Worm (Caenorhabditis elegans) whole organism, L3 larva: Measurements from ENCODE around the gene ZK370.6.
A peak's percentile ranks its signal among the peaks of the same experiment; 100 is the strongest.

Experiments used
- R02D3.7 ChIP-seq: fragments of 150-350 bp; optimal IDR thresholded peaks from 2 replicates; lab custom pipeline; 2014; ENCODE audit warnings: missing biosample characterization, missing genetic modification characterization
- ZK546.5 ChIP-seq: sonication (generic microtip); optimal IDR thresholded peaks from 2 replicates; lab custom pipeline; 2017; ENCODE audit warnings: missing biosample characterization, missing genetic modification characterization
- ama-1 ChIP-seq: fragments of 150-350 bp; optimal IDR thresholded peaks from 2 replicates; lab custom pipeline; 2018
- ceh-16 ChIP-seq: sonication (generic microtip); optimal IDR thresholded peaks from 2 replicates; lab custom pipeline; 2017; ENCODE audit warnings: missing biosample characterization, missing genetic modification characterization
- ceh-28 ChIP-seq: fragments of 150-350 bp; optimal IDR thresholded peaks from 2 replicates; lab custom pipeline; 2014; ENCODE audit warnings: missing biosample characterization, missing genetic modification reagents, missing genetic modification characterization
- daf-12 ChIP-seq: fragments of 150-350 bp; optimal IDR thresholded peaks from 2 replicates; lab custom pipeline; 2014; ENCODE audit warnings: missing biosample characterization, missing genetic modification reagents, missing genetic modification characterization
- egl-5 ChIP-seq: fragments of 150-350 bp; optimal IDR thresholded peaks from 2 replicates; lab custom pipeline; 2017; ENCODE audit warnings: missing biosample characterization, missing genetic modification reagents, missing genetic modification characterization, inconsistent platforms
- elt-1 ChIP-seq: fragments of 150-350 bp; optimal IDR thresholded peaks from 2 replicates; lab custom pipeline; 2014; ENCODE audit warnings: missing biosample characterization, missing genetic modification characterization
- elt-2 ChIP-seq: sonication (generic microtip); optimal IDR thresholded peaks from 2 replicates; lab custom pipeline; 2016; ENCODE audit warnings: missing genetic modification reagents, mild to moderate bottlenecking, missing genetic modification characterization, missing compliant biosample characterization
- fkh-10 ChIP-seq: sonication (generic microtip); optimal IDR thresholded peaks from 2 replicates; lab custom pipeline; 2017; ENCODE audit warnings: missing biosample characterization, missing genetic modification reagents, missing genetic modification characterization
- hmg-11 ChIP-seq: sonication (generic microtip); optimal IDR thresholded peaks from 2 replicates; lab custom pipeline; 2016; ENCODE audit warnings: missing genetic modification characterization, missing compliant biosample characterization
- lin-15B ChIP-seq: fragments of 150-350 bp; optimal IDR thresholded peaks from 2 replicates; lab custom pipeline; 2014; ENCODE audit warnings: missing biosample characterization, missing genetic modification characterization
- lin-39 ChIP-seq: fragments of 150-350 bp; optimal IDR thresholded peaks from 2 replicates; lab custom pipeline; 2018; ENCODE audit warnings: missing biosample characterization, missing genetic modification reagents, missing genetic modification characterization
- lsy-12 ChIP-seq: sonication (generic microtip); optimal IDR thresholded peaks from 2 replicates; lab custom pipeline; 2016; ENCODE audit warnings: mild to moderate bottlenecking, missing genetic modification characterization, missing compliant biosample characterization
- mdl-1 ChIP-seq: fragments of 150-350 bp; optimal IDR thresholded peaks from 2 replicates; lab custom pipeline; 2014; ENCODE audit warnings: missing biosample characterization, missing genetic modification characterization
- mml-1 ChIP-seq: fragments of 150-350 bp; sonication (generic microtip); optimal IDR thresholded peaks from 3 replicates; lab custom pipeline; 2014; ENCODE audit warnings: missing biosample characterization, missing genetic modification characterization
- nfya-1 ChIP-seq: sonication (generic microtip); optimal IDR thresholded peaks from 2 replicates; lab custom pipeline; 2017; ENCODE audit warnings: missing genetic modification characterization, mild to moderate bottlenecking, missing compliant biosample characterization, antibody characterized with exemption, moderate library complexity; ENCODE audit not compliant: insufficient read depth
- nhr-11 ChIP-seq: fragments of 150-350 bp; optimal IDR thresholded peaks from 2 replicates; lab custom pipeline; 2014; ENCODE audit warnings: missing biosample characterization, missing genetic modification characterization
- nhr-12 ChIP-seq: fragments of 150-350 bp; optimal IDR thresholded peaks from 2 replicates; lab custom pipeline; 2014; ENCODE audit warnings: missing biosample characterization, missing genetic modification characterization
- nhr-23 ChIP-seq: fragments of 150-350 bp; optimal IDR thresholded peaks from 2 replicates; lab custom pipeline; 2014; ENCODE audit warnings: missing biosample characterization, missing genetic modification reagents, missing genetic modification characterization
- nhr-237 ChIP-seq: fragments of 150-350 bp; optimal IDR thresholded peaks from 2 replicates; lab custom pipeline; 2014; ENCODE audit warnings: missing biosample characterization, missing genetic modification characterization
- nhr-25 ChIP-seq: sonication (generic microtip); optimal IDR thresholded peaks from 2 replicates; lab custom pipeline; 2017; ENCODE audit warnings: missing biosample characterization, missing genetic modification characterization
- nhr-28 ChIP-seq: fragments of 150-350 bp; optimal IDR thresholded peaks from 2 replicates; lab custom pipeline; 2014; ENCODE audit warnings: missing biosample characterization, missing genetic modification characterization
- nhr-43 ChIP-seq: sonication (generic microtip); optimal IDR thresholded peaks from 2 replicates; lab custom pipeline; 2016; ENCODE audit warnings: mild to moderate bottlenecking, missing genetic modification characterization, missing compliant biosample characterization; ENCODE audit not compliant: poor library complexity, severe bottlenecking
- nhr-67 ChIP-seq: fragments of 150-350 bp; optimal IDR thresholded peaks from 2 replicates; lab custom pipeline; 2014; ENCODE audit warnings: missing biosample characterization, missing genetic modification characterization
- pha-4 ChIP-seq: fragments of 150-350 bp; optimal IDR thresholded peaks from 2 replicates; lab custom pipeline; 2014; ENCODE audit warnings: missing biosample characterization, missing genetic modification reagents, missing genetic modification characterization
- sea-2 ChIP-seq: fragments of 150-350 bp; sonication (generic microtip); optimal IDR thresholded peaks from 4 replicates; lab custom pipeline; 2014; ENCODE audit warnings: missing biosample characterization, missing genetic modification reagents, missing genetic modification characterization
- skn-1 ChIP-seq: fragments of 150-350 bp; optimal IDR thresholded peaks from 2 replicates; lab custom pipeline; 2014; ENCODE audit warnings: missing biosample characterization, missing genetic modification characterization
- snpc-4 ChIP-seq: fragments of 150-350 bp; optimal IDR thresholded peaks from 2 replicates; lab custom pipeline; 2014; ENCODE audit warnings: missing biosample characterization, missing genetic modification characterization
- tbx-2 ChIP-seq: sonication (generic microtip); optimal IDR thresholded peaks from 2 replicates; lab custom pipeline; 2016; ENCODE audit warnings: mild to moderate bottlenecking, missing genetic modification characterization, missing compliant biosample characterization
- unc-39 ChIP-seq: sonication (generic microtip); optimal IDR thresholded peaks from 4 replicates; lab custom pipeline; 2017; ENCODE audit warnings: missing biosample characterization, missing genetic modification characterization
- unc-62 ChIP-seq: fragments of 150-350 bp; sonication (generic microtip); optimal IDR thresholded peaks from 4 replicates; lab custom pipeline; 2014; ENCODE audit warnings: missing biosample characterization, missing genetic modification reagents, missing genetic modification characterization
- zag-1 ChIP-seq: fragments of 150-350 bp; optimal IDR thresholded peaks from 2 replicates; lab custom pipeline; 2014; ENCODE audit warnings: missing biosample characterization, missing genetic modification characterization
- ztf-11 ChIP-seq: fragments of 150-350 bp; optimal IDR thresholded peaks from 2 replicates; lab custom pipeline; 2014; ENCODE audit warnings: missing biosample characterization, missing genetic modification characterization
- ztf-4 ChIP-seq: fragments of 150-350 bp; optimal IDR thresholded peaks from 2 replicates; lab custom pipeline; 2014; ENCODE audit warnings: missing biosample characterization, missing genetic modification characterization

The ZK370.6 gene

DNA sequence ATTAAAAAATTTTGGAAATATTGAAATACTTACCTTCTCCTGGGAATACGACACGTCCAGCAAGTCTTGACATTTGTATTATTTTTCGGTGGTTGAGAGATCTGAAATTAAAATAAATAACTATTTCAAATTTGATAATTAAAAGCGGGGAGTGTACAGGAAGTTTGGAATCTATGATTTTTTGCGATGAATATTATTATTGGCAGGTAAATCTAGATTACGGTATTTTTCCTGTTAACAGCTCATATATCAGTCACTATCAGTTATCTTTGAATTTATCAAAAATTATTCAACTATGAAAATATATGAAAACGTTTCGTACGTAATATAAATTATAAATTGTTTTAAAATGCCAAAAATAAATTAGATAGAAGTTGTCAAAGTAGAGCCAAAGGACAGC, 27.6 kb downstream of the ZK370.6 start, which contains the start of gene B0303.14:
TSS of gene B0303.14 (minus strand) at position 101 of the 400 bp plus-strand sequence.
- TF ChIP-seq nhr-11 (tag; lab: Kevin White, UChicago) (no peak), lin-39 (tag; lab: Kevin White, UChicago) (no peak), lsy-12 (no peak), nfya-1 (tag; lab: Kevin White, UChicago) (no peak), unc-39 (tag; lab: Kevin White, UChicago) (no peak), zag-1 (tag; lab: Kevin White, UChicago) (no peak), sea-2 (no peak), nhr-23 (tag; lab: Kevin White, UChicago) (no peak), daf-12 (tag; lab: Kevin White, UChicago) (no peak)

DNA sequence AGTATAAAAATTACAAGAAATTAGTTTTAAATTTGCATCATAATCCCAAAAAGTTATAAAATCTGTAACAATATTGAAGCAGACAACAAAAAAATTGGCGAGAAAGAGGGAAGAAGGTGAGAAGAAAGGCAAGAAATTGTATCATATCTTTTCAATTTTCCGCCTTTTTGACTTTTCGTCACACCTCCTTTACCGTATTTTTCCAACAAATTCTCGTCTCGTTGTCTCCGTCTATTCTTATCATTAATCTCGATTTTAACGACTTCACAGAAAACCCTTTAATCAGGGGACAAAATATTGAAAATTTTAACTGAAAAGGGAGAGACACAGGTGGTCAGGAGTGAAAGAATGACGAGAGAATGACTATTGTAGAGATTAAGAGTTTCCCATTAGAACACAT, 30.7 kb downstream of the ZK370.6 start:
- TF ChIP-seq ztf-11 (tag; lab: Kevin White, UChicago) (no peak), nhr-11 (tag; lab: Kevin White, UChicago) (no peak), sea-2 (no peak)
- TF ChIP-seq, all 47 proteins: peak for 0

DNA sequence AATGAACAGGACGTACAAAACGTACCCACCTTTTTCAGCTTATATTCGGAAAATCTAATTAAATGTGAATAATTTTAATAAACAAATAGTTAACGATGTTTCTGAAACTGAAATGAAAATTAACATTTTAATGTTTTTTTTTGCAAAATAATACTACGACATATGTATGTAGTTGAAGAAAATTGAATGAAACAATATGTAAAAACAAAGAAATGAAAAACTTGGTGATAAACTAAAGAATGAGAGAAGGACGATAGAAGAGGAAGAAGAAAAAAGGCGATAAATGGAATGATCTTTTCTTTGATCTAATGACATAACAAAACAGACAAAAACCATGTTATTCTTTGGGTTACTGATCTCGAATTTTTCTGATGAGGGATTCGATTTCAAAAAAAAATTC, 33.3 kb downstream of the ZK370.6 start, which contains the start of gene B0303.11:
TSS of gene B0303.11 (minus strand) at position 101 of the 400 bp plus-strand sequence.
- TF ChIP-seq nhr-28 (tag; lab: Kevin White, UChicago) (no peak), nhr-11 (tag; lab: Kevin White, UChicago) (no peak), daf-12 (tag; lab: Kevin White, UChicago) (no peak), ztf-4 (tag; lab: Kevin White, UChicago) (no peak), skn-1 (tag; lab: Kevin White, UChicago) (no peak), ZK546.5 (no peak), lin-15B (tag; lab: Kevin White, UChicago) (no peak)

DNA sequence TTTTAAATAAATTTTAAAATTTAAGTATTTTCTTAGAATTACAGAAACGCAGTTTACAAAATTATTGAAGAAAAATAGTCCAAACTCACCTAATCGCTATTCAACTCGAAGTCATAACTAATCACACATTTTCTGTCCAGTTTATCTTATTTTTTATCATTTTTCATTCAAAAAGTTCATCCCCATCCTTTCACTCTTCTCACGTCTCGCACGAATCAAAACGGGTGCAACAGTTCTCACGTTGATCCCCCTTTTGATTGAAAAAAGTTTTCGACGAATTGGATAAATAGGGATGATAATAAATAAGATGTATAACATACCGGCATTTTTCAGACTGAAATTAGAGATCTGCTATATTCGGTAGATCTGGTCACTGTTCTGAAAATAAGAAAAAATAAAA, 33.9 kb downstream of the ZK370.6 start:
- TF ChIP-seq elt-2 (tag; lab: Kevin White, UChicago) (no peak), nhr-43 (tag; lab: Kevin White, UChicago) (peak; percentile 15)

DNA sequence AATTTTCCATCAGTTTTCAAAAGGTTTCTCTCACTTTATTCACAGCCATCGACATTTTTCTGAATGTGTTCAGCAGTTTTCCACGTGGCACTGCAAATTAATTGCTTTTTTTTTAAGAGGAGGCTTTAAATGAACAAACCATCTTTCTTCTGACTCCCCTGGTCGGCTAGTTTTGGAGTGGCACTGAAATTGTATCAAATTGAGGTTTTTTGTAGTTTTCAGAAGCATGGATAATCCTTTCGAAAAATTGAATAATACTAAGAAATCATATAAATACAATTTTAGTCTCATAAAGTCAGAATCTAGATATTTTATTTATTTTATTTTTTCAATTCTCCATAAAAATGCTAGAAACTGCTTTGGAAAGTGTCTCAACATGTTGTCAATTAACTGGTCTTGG, 38.9 kb downstream of the ZK370.6 start, which contains the start of gene B0303.16:
TSS of gene B0303.16 (plus strand) at position 301 of the 400 bp plus-strand sequence.
- TF ChIP-seq ceh-28 (tag; lab: Kevin White, UChicago) (no peak), snpc-4 (tag; lab: Kevin White, UChicago) (no peak), lsy-12 (no peak), tbx-2 (tag; lab: Kevin White, UChicago) (no peak), nhr-237 (tag; lab: Kevin White, UChicago) (no peak), mml-1 (tag; lab: Kevin White, UChicago) (no peak), egl-5 (tag; lab: Kevin White, UChicago) (no peak), hmg-11 (tag; lab: Kevin White, UChicago) (no peak), ceh-16 (tag; lab: Kevin White, UChicago) (no peak), ama-1 (no peak), zag-1 (tag; lab: Kevin White, UChicago) (no peak), nhr-67 (tag; lab: Kevin White, UChicago) (no peak), nhr-23 (tag; lab: Kevin White, UChicago) (no peak), daf-12 (tag; lab: Kevin White, UChicago) (no peak), mdl-1 (tag; lab: Kevin White, UChicago) (no peak), nfya-1 (tag; lab: Kevin White, UChicago) (no peak), nhr-43 (tag; lab: Kevin White, UChicago) (no peak), nhr-12 (tag; lab: Kevin White, UChicago) (no peak), elt-1 (no peak)
- TF ChIP-seq, all 47 proteins: peak for 0

DNA sequence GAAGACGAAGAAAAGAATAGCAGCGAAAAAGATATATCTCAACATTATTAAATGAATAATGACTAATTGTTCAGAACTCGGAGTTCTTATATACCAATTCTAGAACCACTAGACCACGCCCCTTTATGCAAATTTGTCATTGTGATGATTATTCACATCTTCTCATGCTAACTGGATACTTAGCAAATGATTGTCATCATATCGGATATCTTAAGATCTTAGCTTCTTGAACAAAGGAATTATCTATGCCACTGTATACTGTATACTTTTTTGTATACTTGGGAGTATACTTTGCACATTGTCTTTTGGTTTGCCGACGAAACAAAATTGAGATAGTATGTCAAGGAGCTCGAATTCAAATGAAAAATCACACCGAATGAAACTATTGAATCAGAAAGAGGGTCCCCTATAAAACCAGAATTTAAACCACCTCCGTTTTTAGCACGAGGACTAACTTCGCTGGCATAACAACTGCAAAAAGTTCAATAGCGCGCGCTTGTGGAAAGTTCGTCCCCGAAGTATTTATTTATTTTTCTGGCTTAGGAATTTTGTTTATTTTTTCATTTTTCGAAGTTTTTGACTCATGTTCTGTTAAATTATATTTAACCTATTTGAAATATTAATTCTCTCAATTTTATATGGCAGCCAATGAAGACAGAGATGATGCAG, 43.2 kb downstream of the ZK370.6 start, which contains the start of the genes sdz-1 and vps-33.1:
TSS of gene sdz-1 (minus strand) at position 51 of the 669 bp plus-strand sequence.
TSS of gene vps-33.1 (plus strand) at position 639 of the 669 bp plus-strand sequence.
- TF ChIP-seq fkh-10 (GFP tag; lab: Kevin White, UChicago) (no peak), R02D3.7 (peak; percentile 27), unc-62 (no peak), nhr-237 (tag; lab: Kevin White, UChicago) (no peak), pha-4 (no peak), lin-39 (tag; lab: Kevin White, UChicago) (peak; percentile 51), nhr-25 (tag; lab: Kevin White, UChicago) (peak; percentile 21), nfya-1 (tag; lab: Kevin White, UChicago) (peak; percentile 83), lin-15B (tag; lab: Kevin White, UChicago) (peak; percentile 86), nhr-43 (tag; lab: Kevin White, UChicago) (peak; percentile 42), sea-2 (no peak), snpc-4 (tag; lab: Kevin White, UChicago) (peak; percentile 53), nhr-23 (tag; lab: Kevin White, UChicago) (peak; percentile 38)
